Worm (Caenorhabditis elegans): ENCODE data around the gene era-1.

The era-1 gene

DNA sequence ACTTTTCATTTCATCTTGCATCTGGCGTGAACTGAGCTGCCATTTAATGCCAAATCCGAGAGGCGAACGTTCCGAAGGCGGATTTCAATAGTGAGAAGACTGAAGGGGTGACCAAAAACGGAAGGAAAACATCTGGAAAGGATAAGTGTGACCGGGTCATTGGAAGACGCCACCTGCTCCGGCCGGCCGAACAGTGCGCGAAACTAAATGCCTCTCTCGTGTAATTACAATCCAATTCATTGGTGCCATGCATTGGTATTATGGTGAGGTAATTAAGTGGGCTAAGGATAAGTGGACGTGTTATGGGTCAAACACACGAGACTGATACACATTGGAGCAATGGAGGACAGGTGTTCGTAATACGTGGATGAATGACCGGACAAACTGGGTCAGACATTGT, 18.3 kb upstream of the era-1 start:
- TF ChIP-seq K02D7.2 (tag; optimal IDR thresholded peaks at IDR 0.05), result no peak
- TF ChIP-seq ceh-22 (tag; optimal IDR thresholded peaks at IDR 0.05), result no peak
- TF ChIP-seq fkh-10 (GFP tag; optimal IDR thresholded peaks at IDR 0.05), result no peak
- no peak for TF ChIP-seq dve-1 (tag; optimal IDR thresholded peaks at IDR 0.05)
- no peak for TF ChIP-seq dmd-4 (tag; optimal IDR thresholded peaks at IDR 0.05; ENCODE audit: borderline replicate concordance)
- TF ChIP-seq ceh-31 (tag; optimal IDR thresholded peaks at IDR 0.05), result peak; percentile 40
- no peak for TF ChIP-seq gmeb-2 (tag; optimal IDR thresholded peaks at IDR 0.05)
- TF ChIP-seq ceh-24 (tag; optimal IDR thresholded peaks at IDR 0.05), result no peak
- TF ChIP-seq sox-2 (GFP tag; IDR thresholded peaks at IDR 0.05), result peak; percentile 38
- no peak for TF ChIP-seq rnt-1 (tag; optimal IDR thresholded peaks at IDR 0.05)
- TF ChIP-seq ref-2 (tag; optimal IDR thresholded peaks at IDR 0.05), result no peak
- peak; percentile 43 for TF ChIP-seq unc-42 (tag; optimal IDR thresholded peaks at IDR 0.05)
- no peak for TF ChIP-seq pha-4 (tag; optimal IDR thresholded peaks at IDR 0.05)
- no peak for TF ChIP-seq pros-1 (tag; optimal IDR thresholded peaks at IDR 0.05)

DNA sequence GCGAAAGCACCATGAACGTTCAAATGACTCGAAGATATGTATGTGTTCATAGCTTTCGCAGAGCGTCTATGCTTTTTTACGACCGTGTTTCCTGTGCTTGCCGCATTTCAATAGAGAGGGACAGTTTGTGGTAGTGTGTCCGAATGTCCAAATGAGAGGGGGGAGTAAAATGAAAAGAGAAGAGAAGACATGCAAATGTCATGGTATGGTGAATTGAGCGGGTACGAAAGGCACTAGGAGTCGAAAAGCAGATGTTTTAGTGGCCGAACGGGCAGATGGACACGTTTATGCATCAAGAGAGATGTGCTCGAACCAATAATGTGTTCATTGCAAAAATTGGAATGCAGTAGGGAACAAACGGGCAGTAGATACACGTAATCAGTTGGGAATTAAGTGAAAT, 17.4 kb upstream of the era-1 start:
- TF ChIP-seq pha-2 (tag; optimal IDR thresholded peaks at IDR 0.05) (no peak), sox-2 (GFP tag; IDR thresholded peaks at IDR 0.05) (no peak), pax-1 (tag; optimal IDR thresholded peaks at IDR 0.05) (no peak), C08G9.2 (tag; optimal IDR thresholded peaks at IDR 0.05) (no peak), hlh-30 (tag; optimal IDR thresholded peaks at IDR 0.05; ENCODE audit: insufficient read depth) (no peak), nhr-11 (tag; optimal IDR thresholded peaks at IDR 0.05) (no peak), rnt-1 (tag; optimal IDR thresholded peaks at IDR 0.05) (no peak)

DNA sequence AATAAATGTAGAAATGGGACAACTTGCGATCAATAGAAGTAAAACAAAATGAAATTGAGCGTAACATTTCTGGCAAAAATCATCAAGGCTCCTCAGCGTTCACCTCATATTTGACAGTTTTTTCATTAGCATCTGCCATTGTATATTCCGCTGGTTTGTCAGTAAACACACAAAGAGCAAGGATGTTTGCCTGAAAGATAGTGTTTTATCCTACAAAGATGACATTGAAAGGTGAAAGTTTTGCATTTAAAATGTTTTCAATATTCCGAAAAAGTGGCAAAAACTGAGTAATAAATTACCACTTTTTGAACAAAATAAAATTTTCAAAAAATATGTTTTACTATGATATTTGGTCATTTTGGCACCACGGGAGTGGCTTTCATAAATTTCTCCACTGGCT, 16.9 kb upstream of the era-1 start:
- TF ChIP-seq ceh-48 (tag; optimal IDR thresholded peaks at IDR 0.05) (no peak), F13H6.1 (tag; optimal IDR thresholded peaks at IDR 0.05) (no peak), hlh-30 (tag; optimal IDR thresholded peaks at IDR 0.05; ENCODE audit: insufficient read depth) (no peak), pha-4 (tag; optimal IDR thresholded peaks at IDR 0.05) (no peak), dve-1 (tag; optimal IDR thresholded peaks at IDR 0.05) (no peak), pag-3 (tag; optimal IDR thresholded peaks at IDR 0.05; ENCODE audit: borderline replicate concordance) (no peak), elt-2 (tag; optimal IDR thresholded peaks at IDR 0.05) (no peak), pat-9 (tag; optimal IDR thresholded peaks at IDR 0.05) (no peak), pax-1 (tag; optimal IDR thresholded peaks at IDR 0.05) (no peak), fkh-6 (tag; optimal IDR thresholded peaks at IDR 0.05) (no peak), gmeb-2 (tag; optimal IDR thresholded peaks at IDR 0.05) (no peak)

DNA sequence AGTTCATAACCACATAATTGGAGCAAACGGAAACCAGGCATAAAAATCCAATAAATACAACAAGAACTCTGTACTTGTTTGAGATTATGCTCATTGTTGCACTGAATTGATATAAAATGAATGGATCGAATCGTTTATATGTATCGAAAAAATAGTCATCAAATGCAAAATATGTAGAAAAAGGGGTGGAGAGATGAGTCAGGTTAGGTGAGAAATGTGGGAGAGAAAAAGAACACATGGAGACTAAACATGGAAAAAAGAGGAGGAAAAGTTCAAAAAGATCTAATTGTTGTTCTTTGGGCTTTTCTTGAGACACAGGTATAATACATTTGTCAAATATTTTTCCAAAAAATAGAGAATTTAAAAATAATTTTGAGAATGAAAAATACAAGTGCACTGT, 14.5 kb upstream of the era-1 start, which contains the start of gene K11G9.5:
Gene K11G9.5, minus strand, starts transcription at position 101 of the 400 bp plus-strand sequence.
- TF ChIP-seq lin-11 (tag; optimal IDR thresholded peaks at IDR 0.05) (no peak), sox-2 (GFP tag; IDR thresholded peaks at IDR 0.05) (no peak), che-1 (tag; optimal IDR thresholded peaks at IDR 0.05) (no peak), fkh-10 (GFP tag; optimal IDR thresholded peaks at IDR 0.05) (no peak), hlh-8 (tag; optimal IDR thresholded peaks at IDR 0.05) (no peak), pha-2 (tag; optimal IDR thresholded peaks at IDR 0.05) (no peak), gmeb-2 (tag; optimal IDR thresholded peaks at IDR 0.05) (no peak), madf-2 (tag; optimal IDR thresholded peaks at IDR 0.05) (no peak), tbx-2 (tag; optimal IDR thresholded peaks at IDR 0.05) (no peak), dve-1 (tag; optimal IDR thresholded peaks at IDR 0.05) (no peak), pqm-1 (tag; optimal IDR thresholded peaks at IDR 0.05) (no peak), lim-6 (tag; optimal IDR thresholded peaks at IDR 0.05) (no peak), K02D7.2 (tag; optimal IDR thresholded peaks at IDR 0.05) (no peak), ceh-9 (tag; optimal IDR thresholded peaks at IDR 0.05) (no peak), zip-5 (tag; optimal IDR thresholded peaks at IDR 0.05) (no peak), unc-55 (GFP tag; optimal IDR thresholded peaks at IDR 0.05) (no peak), ama-1 (optimal IDR thresholded peaks at IDR 0.05) (no peak), ceh-2 (tag; optimal IDR thresholded peaks at IDR 0.05) (no peak), npax-4 (tag; optimal IDR thresholded peaks at IDR 0.05) (no peak), ceh-6 (GFP tag; optimal IDR thresholded peaks at IDR 0.05) (no peak)
